Worm (Caenorhabditis elegans) whole organism, L2 larva: Measurements from ENCODE around the gene C16D2.1.

Experiments used
- F13H6.1 ChIP-seq: sonication (generic microtip); optimal IDR thresholded peaks from 2 replicates; lab custom pipeline; 2016; ENCODE audit warnings: missing genetic modification characterization, missing compliant biosample characterization
- ama-1 ChIP-seq: fragments of 150-350 bp; optimal IDR thresholded peaks from 2 replicates; lab custom pipeline; 2018; ENCODE audit warnings: inconsistent platforms
- ceh-82 ChIP-seq: fragments of 150-350 bp; optimal IDR thresholded peaks from 2 replicates; lab custom pipeline; 2014; ENCODE audit warnings: missing biosample characterization, missing genetic modification characterization
- lin-13 ChIP-seq: fragments of 150-350 bp; optimal IDR thresholded peaks from 2 replicates; lab custom pipeline; 2014; ENCODE audit warnings: missing biosample characterization, missing genetic modification reagents, missing genetic modification characterization
- lin-39 ChIP-seq: fragments of 150-350 bp; optimal IDR thresholded peaks from 2 replicates; lab custom pipeline; 2014; ENCODE audit warnings: missing biosample characterization, missing genetic modification reagents, missing genetic modification characterization
- nhr-12 ChIP-seq: fragments of 150-350 bp; optimal IDR thresholded peaks from 2 replicates; lab custom pipeline; 2014; ENCODE audit warnings: missing biosample characterization, missing genetic modification characterization
- nhr-237 ChIP-seq: fragments of 150-350 bp; optimal IDR thresholded peaks from 2 replicates; lab custom pipeline; 2014; ENCODE audit warnings: missing biosample characterization, missing genetic modification characterization
- nhr-25 ChIP-seq: fragments of 150-350 bp; sonication (generic microtip); optimal IDR thresholded peaks from 3 replicates; lab custom pipeline; 2014; ENCODE audit warnings: missing biosample characterization, missing genetic modification characterization
- nhr-77 ChIP-seq: fragments of 150-350 bp; optimal IDR thresholded peaks from 2 replicates; lab custom pipeline; 2014; ENCODE audit warnings: missing biosample characterization, missing genetic modification characterization
- skn-1 ChIP-seq: sonication (generic microtip); optimal IDR thresholded peaks from 2 replicates; lab custom pipeline; 2017; ENCODE audit warnings: missing biosample characterization, missing genetic modification characterization
- snpc-4 ChIP-seq: fragments of 150-350 bp; optimal IDR thresholded peaks from 2 replicates; lab custom pipeline; 2014; ENCODE audit warnings: missing biosample characterization, missing genetic modification characterization
- unc-62 ChIP-seq: fragments of 150-350 bp; optimal IDR thresholded peaks from 2 replicates; lab custom pipeline; 2014; ENCODE audit warnings: missing biosample characterization, missing genetic modification reagents, missing genetic modification characterization
- ztf-11 ChIP-seq: sonication (generic microtip); optimal IDR thresholded peaks from 2 replicates; lab custom pipeline; 2017; ENCODE audit warnings: missing biosample characterization, missing genetic modification characterization

- no peak for TF ChIP-seq snpc-4 (tag; lab: Kevin White, UChicago)
- no peak for TF ChIP-seq ceh-82 (tag; lab: Kevin White, UChicago)
- TF ChIP-seq ztf-11 (tag; lab: Kevin White, UChicago) = no peak
- TF ChIP-seq skn-1 (tag; lab: Kevin White, UChicago) = no peak
- TF ChIP-seq nhr-237 = no peak
- no peak for TF ChIP-seq nhr-77 (tag; lab: Kevin White, UChicago)
- TF ChIP-seq lin-13 (GFP tag; lab: Kevin White, UChicago) = no peak
- no peak for TF ChIP-seq unc-62
- peak; percentile 70 for TF ChIP-seq ama-1 (lab: Kevin White, UChicago)
- TF ChIP-seq nhr-12 (tag; lab: Kevin White, UChicago) = no peak
- TF ChIP-seq nhr-25 (tag; lab: Kevin White, UChicago) = no peak
- TF ChIP-seq F13H6.1 (tag; lab: Kevin White, UChicago) = no peak
- no peak for TF ChIP-seq lin-39 (tag; lab: Kevin White, UChicago)
These were observed 4.1 kb upstream of the C16D2.1 start for ce11 chrII:9127379-9127778.
